Worm (Caenorhabditis elegans) whole organism, mixed stage, embryonic: ENCODE results near the gene cnd-1.

Experiments used
- bed-3 ChIP-seq: fragments of 200-800 bp; sonication (Bioruptor generic); optimal IDR thresholded peaks from 3 replicates; lab custom pipeline; 2018; ENCODE audit warnings: mild to moderate bottlenecking, missing genetic modification characterization, moderate library complexity, missing compliant biosample characterization
- ces-1 ChIP-seq: fragments of 150-350 bp; optimal IDR thresholded peaks from 2 replicates; lab custom pipeline; 2014; ENCODE audit warnings: missing biosample characterization, missing genetic modification reagents, missing genetic modification characterization
- elt-3 ChIP-seq: fragments of 150-350 bp; optimal IDR thresholded peaks from 2 replicates; lab custom pipeline; 2014; ENCODE audit warnings: missing biosample characterization, missing genetic modification characterization
- lin-13 ChIP-seq: fragments of 150-350 bp; optimal IDR thresholded peaks from 2 replicates; lab custom pipeline; 2014; ENCODE audit warnings: missing biosample characterization, missing genetic modification characterization
- mls-2 ChIP-seq: sonication (generic microtip); optimal IDR thresholded peaks from 2 replicates; lab custom pipeline; 2016; ENCODE audit warnings: mild to moderate bottlenecking, missing genetic modification characterization, moderate library complexity, missing compliant biosample characterization
- nhr-237 ChIP-seq: fragments of 150-350 bp; optimal IDR thresholded peaks from 2 replicates; lab custom pipeline; 2014; ENCODE audit warnings: missing biosample characterization, missing genetic modification characterization
- pha-4 ChIP-seq: fragments of 150-350 bp; optimal IDR thresholded peaks from 2 replicates; lab custom pipeline; 2018; ENCODE audit warnings: missing biosample characterization, missing genetic modification reagents, missing genetic modification characterization
- unc-62 ChIP-seq: fragments of 150-350 bp; optimal IDR thresholded peaks from 2 replicates; lab custom pipeline; 2014; ENCODE audit warnings: missing biosample characterization, missing genetic modification reagents, missing genetic modification characterization
- ztf-11 ChIP-seq: fragments of 150-350 bp; optimal IDR thresholded peaks from 2 replicates; lab custom pipeline; 2014; ENCODE audit warnings: missing biosample characterization, missing genetic modification characterization

DNA sequence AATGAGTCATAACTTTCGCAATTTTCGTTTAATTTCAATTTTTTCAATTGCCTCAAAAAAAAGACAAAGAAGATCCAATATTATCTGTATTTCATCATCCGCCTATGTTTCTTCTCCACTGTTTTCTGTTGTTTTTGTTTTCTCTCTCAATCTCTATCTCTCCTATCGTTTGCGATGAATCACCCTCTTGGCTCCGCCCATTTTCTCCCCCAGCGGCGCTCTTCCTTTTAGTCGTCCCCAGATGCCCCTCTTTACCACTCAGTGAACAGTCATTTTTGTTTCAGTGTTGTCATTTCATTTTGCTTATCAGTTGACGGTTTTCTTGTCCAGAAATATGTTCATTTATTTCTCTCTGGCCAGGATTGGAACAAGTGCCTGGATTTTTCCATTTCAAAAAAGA is 19.5 kb downstream of the cnd-1 start:
- TF ChIP-seq mls-2 (tag; lab: Kevin White, UChicago) (no peak), unc-62 (GFP tag; lab: Kevin White, UChicago) (no peak), lin-13 (tag; lab: Kevin White, UChicago) (no peak), bed-3 (GFP tag; lab: Kevin White, UChicago) (no peak), nhr-237 (tag; lab: Kevin White, UChicago) (no peak), ces-1 (GFP tag; lab: Kevin White, UChicago) (no peak), elt-3 (tag; lab: Kevin White, UChicago) (no peak), ztf-11 (no peak), pha-4 (no peak)
